Worm (Caenorhabditis elegans) whole organism, late embryonic: ENCODE measurements around the gene F54C8.6.

Source experiments
- K02D7.2 ChIP-seq: sonication (generic microtip); optimal IDR thresholded peaks from 2 replicates; lab custom pipeline; 2017; ENCODE audit warnings: mild to moderate bottlenecking, missing genetic modification characterization, missing compliant biosample characterization
- ceh-45 ChIP-seq: fragments of 200-800 bp; sonication (Bioruptor generic); IDR thresholded peaks from 2 replicates; pipeline ENCODE4 v1.3.6; 2022; ENCODE audit warnings: missing genetic modification reagents, missing genetic modification characterization, missing compliant biosample characterization
- fkh-6 ChIP-seq: sonication (generic microtip); optimal IDR thresholded peaks from 2 replicates; lab custom pipeline; 2016; ENCODE audit warnings: missing genetic modification characterization, missing compliant biosample characterization
- sox-4 ChIP-seq: sonication (generic microtip); optimal IDR thresholded peaks from 2 replicates; lab custom pipeline; 2017; ENCODE audit warnings: mild to moderate bottlenecking, missing genetic modification characterization, inconsistent platforms, missing compliant biosample characterization

DNA sequence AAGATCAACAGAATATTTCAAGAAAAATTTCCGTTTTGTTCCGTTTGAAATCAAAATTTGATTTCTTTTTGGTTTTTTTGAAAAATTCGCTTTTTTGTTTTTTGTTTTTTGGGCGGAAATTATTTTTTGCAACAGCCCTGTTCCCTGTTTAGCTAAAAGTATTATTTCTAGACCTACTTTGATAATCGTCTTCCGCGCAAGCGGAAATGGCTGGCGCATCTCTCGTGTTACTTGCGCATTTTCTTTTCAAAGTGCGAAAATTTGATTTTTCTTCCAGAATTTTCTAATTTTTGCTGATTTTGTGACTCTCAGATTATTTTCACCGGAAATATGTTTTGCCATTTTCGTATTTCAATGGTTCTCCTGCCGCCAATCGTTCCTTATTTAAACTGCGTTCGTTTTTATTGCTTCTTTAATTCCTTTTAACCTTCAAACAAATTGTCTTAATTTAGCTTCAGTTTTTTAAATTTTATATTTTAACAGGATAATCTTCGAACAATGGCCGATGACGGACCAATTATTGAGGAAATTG lies 16.1 kb downstream of the F54C8.6 start, which contains the start of gene cpar-1:
- TF ChIP-seq K02D7.2 (tag; lab: Kevin White, UChicago) = no peak
- no peak for TF ChIP-seq ceh-45 (GFP tag; lab: Robert Waterston, UW)
- TF ChIP-seq fkh-6 (tag; lab: Kevin White, UChicago) = no peak
- TF ChIP-seq sox-4 (tag; lab: Kevin White, UChicago) = no peak
